Worm (Caenorhabditis elegans) whole organism, L1 larva: ENCODE results near the gene H01G02.4.

Experiments
- C04F5.9 ChIP-seq: sonication (generic microtip); optimal IDR thresholded peaks from 2 replicates; lab custom pipeline; 2016; ENCODE audit warnings: missing genetic modification characterization, missing compliant biosample characterization
- C16A3.4 ChIP-seq: fragments of 150-350 bp; optimal IDR thresholded peaks from 2 replicates; lab custom pipeline; 2014; ENCODE audit warnings: missing biosample characterization, missing genetic modification characterization
- F16B12.6 ChIP-seq: fragments of 150-350 bp; optimal IDR thresholded peaks from 2 replicates; lab custom pipeline; 2014; ENCODE audit warnings: missing biosample characterization, missing genetic modification characterization
- ama-1 ChIP-seq: fragments of 150-350 bp; optimal IDR thresholded peaks from 2 replicates; lab custom pipeline; 2014
- blmp-1 ChIP-seq: fragments of 150-350 bp; optimal IDR thresholded peaks from 2 replicates; lab custom pipeline; 2014; ENCODE audit warnings: missing biosample characterization, missing genetic modification characterization
- ceh-63 ChIP-seq: fragments of 200-800 bp; sonication (Bioruptor generic); optimal IDR thresholded peaks from 2 replicates; lab custom pipeline; 2018; ENCODE audit warnings: mild to moderate bottlenecking, missing genetic modification characterization, missing compliant biosample characterization
- ceh-8 ChIP-seq: fragments of 200-800 bp; sonication (Bioruptor generic); optimal IDR thresholded peaks from 2 replicates; lab custom pipeline; 2018; ENCODE audit warnings: mild to moderate bottlenecking, missing genetic modification characterization, moderate library complexity, missing compliant biosample characterization
- ceh-82 ChIP-seq, 3 experiments: fragments of 150-350 bp in 1 of 3; sonication (generic microtip) in 2 of 3; optimal IDR thresholded peaks; 2 replicates each; lab custom pipeline; 2014 to 2017; ENCODE audit warnings: missing biosample characterization in 3 of 3, missing genetic modification characterization in 3 of 3
- ceh-88 ChIP-seq: fragments of 200-800 bp; sonication (Bioruptor generic); IDR thresholded peaks from 2 replicates; pipeline ENCODE4 v1.3.6; 2022; ENCODE audit warnings: missing genetic modification characterization, missing compliant biosample characterization
- ces-1 ChIP-seq: fragments of 150-350 bp; optimal IDR thresholded peaks from 2 replicates; lab custom pipeline; 2014; ENCODE audit warnings: missing biosample characterization, missing genetic modification reagents, missing genetic modification characterization
- dpl-1 ChIP-seq, 3 experiments: fragments of 150-350 bp in 2 of 3; sonication (generic microtip) in 1 of 3; optimal IDR thresholded peaks; 2 replicates each; lab custom pipeline; 2014 to 2017; ENCODE audit warnings: missing biosample characterization in 3 of 3, missing genetic modification characterization in 3 of 3, missing genetic modification reagents in 3 of 3
- dsc-1 ChIP-seq: sonication (generic microtip); optimal IDR thresholded peaks from 2 replicates; lab custom pipeline; 2016; ENCODE audit warnings: mild to moderate bottlenecking, missing genetic modification characterization, missing compliant biosample characterization
- egl-13 ChIP-seq: sonication (generic microtip); optimal IDR thresholded peaks from 2 replicates; lab custom pipeline; 2016; ENCODE audit warnings: missing genotype, missing genetic modification reagents, missing genetic modification characterization, missing compliant biosample characterization
- fkh-10 ChIP-seq: sonication (generic microtip); optimal IDR thresholded peaks from 2 replicates; lab custom pipeline; 2017; ENCODE audit warnings: missing biosample characterization, missing genetic modification reagents, missing genetic modification characterization
- fkh-4 ChIP-seq: sonication (generic microtip); optimal IDR thresholded peaks from 2 replicates; lab custom pipeline; 2016; ENCODE audit warnings: missing compliant biosample characterization, missing genetic modification characterization, borderline replicate concordance
- fkh-8 ChIP-seq: sonication (generic microtip); optimal IDR thresholded peaks from 2 replicates; lab custom pipeline; 2016; ENCODE audit warnings: mild to moderate bottlenecking, missing genetic modification characterization, missing compliant biosample characterization
- fos-1 ChIP-seq: fragments of 150-350 bp; optimal IDR thresholded peaks from 2 replicates; lab custom pipeline; 2014; ENCODE audit warnings: missing biosample characterization, missing genetic modification characterization
- grh-1 ChIP-seq: fragments of 200-800 bp; sonication (Bioruptor generic); IDR thresholded peaks from 2 replicates; pipeline ENCODE4 v1.3.6; 2022; ENCODE audit warnings: missing genetic modification reagents, missing genetic modification characterization, missing compliant biosample characterization
- hlh-17 ChIP-seq: fragments of 200-800 bp; sonication (Bioruptor generic); optimal IDR thresholded peaks from 2 replicates; lab custom pipeline; 2018; ENCODE audit warnings: missing genetic modification characterization, mild to moderate bottlenecking, missing compliant biosample characterization, moderate library complexity, borderline replicate concordance
- hpl-2 ChIP-seq: fragments of 150-350 bp; optimal IDR thresholded peaks from 2 replicates; lab custom pipeline; 2014; ENCODE audit warnings: missing biosample characterization, missing genetic modification reagents, missing genetic modification characterization
- lin-13 ChIP-seq: fragments of 150-350 bp; optimal IDR thresholded peaks from 2 replicates; lab custom pipeline; 2014; ENCODE audit warnings: missing biosample characterization, missing genetic modification reagents, missing genetic modification characterization
- lin-14 ChIP-seq: fragments of 200-800 bp; sonication (Bioruptor generic); optimal IDR thresholded peaks from 2 replicates; lab custom pipeline; 2018; ENCODE audit warnings: mild to moderate bottlenecking, missing genetic modification characterization, moderate library complexity, missing compliant biosample characterization
- lin-35 ChIP-seq, 2 experiments: fragments of 150-350 bp; optimal IDR thresholded peaks; 2 replicates each; lab custom pipeline; 2014; ENCODE audit warnings: missing biosample characterization in 2 of 2, missing genetic modification characterization in 2 of 2, missing genetic modification reagents in 2 of 2
- lir-3 ChIP-seq: sonication (generic microtip); optimal IDR thresholded peaks from 2 replicates; lab custom pipeline; 2016; ENCODE audit warnings: mild to moderate bottlenecking, missing genetic modification characterization, moderate library complexity, missing compliant biosample characterization; ENCODE audit not compliant: poor library complexity
- mab-9 ChIP-seq: fragments of 200-800 bp; sonication (Bioruptor generic); IDR thresholded peaks from 2 replicates; pipeline ENCODE4 v1.3.6; 2022; ENCODE audit warnings: missing genetic modification reagents, missing genetic modification characterization, missing compliant biosample characterization
- mdl-1 ChIP-seq, 2 experiments: fragments of 150-350 bp; optimal IDR thresholded peaks; 2 replicates each; lab custom pipeline; 2014 to 2017; ENCODE audit warnings: missing biosample characterization in 2 of 2, missing genetic modification characterization in 2 of 2, inconsistent platforms in 1 of 2
- nhr-20 ChIP-seq: sonication (generic microtip); optimal IDR thresholded peaks from 2 replicates; lab custom pipeline; 2016; ENCODE audit warnings: mild to moderate bottlenecking, missing genetic modification characterization, missing compliant biosample characterization
- nhr-237 ChIP-seq: fragments of 150-350 bp; optimal IDR thresholded peaks from 2 replicates; lab custom pipeline; 2014; ENCODE audit warnings: missing biosample characterization, missing genetic modification characterization
- nhr-71 ChIP-seq: sonication (generic microtip); optimal IDR thresholded peaks from 2 replicates; lab custom pipeline; 2016; ENCODE audit warnings: mild to moderate bottlenecking, missing genetic modification characterization, moderate library complexity, missing compliant biosample characterization
- nhr-90 ChIP-seq: sonication (generic microtip); optimal IDR thresholded peaks from 2 replicates; lab custom pipeline; 2016; ENCODE audit warnings: mild to moderate bottlenecking, missing genetic modification characterization, missing compliant biosample characterization; ENCODE audit not compliant: poor library complexity
- pax-3 ChIP-seq: fragments of 200-800 bp; sonication (Bioruptor generic); optimal IDR thresholded peaks from 2 replicates; lab custom pipeline; 2018; ENCODE audit warnings: mild to moderate bottlenecking, missing genetic modification characterization, moderate library complexity, missing compliant biosample characterization
- pqm-1 ChIP-seq: sonication (generic microtip); optimal IDR thresholded peaks from 3 replicates; lab custom pipeline; 2017; ENCODE audit warnings: missing biosample characterization, missing genetic modification characterization
- rnt-1 ChIP-seq: sonication (generic microtip); optimal IDR thresholded peaks from 2 replicates; lab custom pipeline; 2016; ENCODE audit warnings: mild to moderate bottlenecking, missing genetic modification characterization, moderate library complexity, missing compliant biosample characterization
- skn-1 ChIP-seq: fragments of 150-350 bp; optimal IDR thresholded peaks from 2 replicates; lab custom pipeline; 2014; ENCODE audit warnings: missing biosample characterization, missing genetic modification characterization
- tbx-2 ChIP-seq: sonication (generic microtip); optimal IDR thresholded peaks from 2 replicates; lab custom pipeline; 2016; ENCODE audit warnings: missing genetic modification characterization, missing compliant biosample characterization
- tlp-1 ChIP-seq: fragments of 150-350 bp; optimal IDR thresholded peaks from 2 replicates; lab custom pipeline; 2014; ENCODE audit warnings: missing biosample characterization, missing genetic modification characterization
- unc-86 ChIP-seq: sonication (generic microtip); optimal IDR thresholded peaks from 2 replicates; lab custom pipeline; 2016; ENCODE audit warnings: missing genetic modification characterization, missing compliant biosample characterization
- zip-4 ChIP-seq: fragments of 200-800 bp; sonication (Bioruptor generic); optimal IDR thresholded peaks from 2 replicates; lab custom pipeline; 2018; ENCODE audit warnings: mild to moderate bottlenecking, missing genetic modification characterization, moderate library complexity, missing compliant biosample characterization
- ztf-4 ChIP-seq: fragments of 150-350 bp; optimal IDR thresholded peaks from 2 replicates; lab custom pipeline; 2014; ENCODE audit warnings: missing biosample characterization, missing genetic modification characterization

The H01G02.4 gene

DNA sequence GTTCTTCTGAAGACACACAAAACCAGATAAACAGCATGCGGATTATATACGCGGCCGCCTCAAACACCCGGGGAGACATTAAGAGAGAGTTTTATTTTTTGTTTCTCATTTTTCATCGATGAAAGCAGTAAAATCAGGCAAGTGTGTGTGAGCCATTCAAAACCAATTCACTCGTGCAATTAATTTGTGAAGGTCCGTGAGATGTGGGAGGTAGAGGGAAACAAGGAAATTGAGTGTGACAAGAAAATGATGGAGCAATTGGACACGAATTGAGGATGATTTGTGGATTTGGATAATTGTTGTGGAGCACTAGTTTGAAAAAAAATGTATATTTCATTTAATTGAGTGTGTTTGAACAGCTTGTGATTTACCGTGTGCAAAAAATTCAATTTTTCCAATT, 15.2 kb downstream of the H01G02.4 start:
- TF ChIP-seq dsc-1, result peak; percentile 66
- no peak for TF ChIP-seq mdl-1 (tag; optimal IDR thresholded peaks at IDR 0.05; lab: Kevin White, UChicago)
- TF ChIP-seq ceh-63 (GFP tag; lab: Kevin White, UChicago), result no peak

ce11 chrIV:11785064-11785840, 17.7 kb downstream of the H01G02.4 start:
- peak; percentile 90 for TF ChIP-seq fkh-4
- no peak for TF ChIP-seq lir-3 (tag; lab: Kevin White, UChicago)
- no peak for TF ChIP-seq fkh-8 (tag; lab: Kevin White, UChicago)
- no peak for TF ChIP-seq skn-1
- TF ChIP-seq egl-13, result peak; percentile 16
- TF ChIP-seq tlp-1 (tag; lab: Kevin White, UChicago), result no peak
- peak; percentile 46 for TF ChIP-seq unc-86 (tag; lab: Kevin White, UChicago)
- no peak for TF ChIP-seq nhr-237 (tag; lab: Kevin White, UChicago)
- TF ChIP-seq lin-13 (GFP tag; lab: Kevin White, UChicago), result no peak
- TF ChIP-seq lin-14 (GFP tag; lab: Kevin White, UChicago), result peak; percentile 58
- no peak for TF ChIP-seq pax-3
- TF ChIP-seq ces-1 (GFP tag; lab: Kevin White, UChicago), result peak; percentile 11
- no peak for TF ChIP-seq blmp-1 (tag; lab: Kevin White, UChicago)
- TF ChIP-seq ama-1 (lab: Kevin White, UChicago), result no peak
- no peak for TF ChIP-seq hpl-2 (GFP tag; lab: Kevin White, UChicago)
- no peak for TF ChIP-seq nhr-90 (tag; lab: Kevin White, UChicago)
- no peak for TF ChIP-seq nhr-71 (tag; lab: Kevin White, UChicago)
- no peak for TF ChIP-seq hlh-17 (GFP tag; lab: Kevin White, UChicago)
- no peak for TF ChIP-seq fos-1
- TF ChIP-seq C16A3.4, result no peak
- peak; percentile 76 for TF ChIP-seq fkh-10 (GFP tag; lab: Kevin White, UChicago)
- TF ChIP-seq dpl-1 (GFP tag; optimal IDR thresholded peaks at IDR 0.05; lab: Kevin White, UChicago), result no peak
- no peak for TF ChIP-seq ceh-82 (tag; optimal IDR thresholded peaks at IDR 0.05; lab: Kevin White, UChicago)
- TF ChIP-seq rnt-1 (tag; lab: Kevin White, UChicago), result no peak
- TF ChIP-seq ceh-88, result no peak
- TF ChIP-seq ceh-8, result no peak
- TF ChIP-seq lin-35 (GFP tag; optimal IDR thresholded peaks at IDR 0.05; lab: Kevin White, UChicago), result no peak
- no peak for TF ChIP-seq ztf-4
- no peak for TF ChIP-seq grh-1
- TF ChIP-seq tbx-2, result no peak
- no peak for TF ChIP-seq mab-9 (GFP tag; lab: Robert Waterston, UW)
- peak; percentile 98 for TF ChIP-seq dsc-1
- no peak for TF ChIP-seq nhr-20

- no peak for TF ChIP-seq zip-4 (GFP tag; lab: Kevin White, UChicago)
- no peak for TF ChIP-seq pqm-1 (tag; lab: Kevin White, UChicago)
- peak; percentile 31 for TF ChIP-seq lin-14 (GFP tag; lab: Kevin White, UChicago)
- TF ChIP-seq ama-1 (lab: Kevin White, UChicago), result no peak
- TF ChIP-seq lin-13 (GFP tag; lab: Kevin White, UChicago), result no peak
- TF ChIP-seq F16B12.6, result no peak
- no peak for TF ChIP-seq tbx-2
- peak; percentile 82 for TF ChIP-seq dsc-1
- TF ChIP-seq ceh-8, result peak; percentile 26
- no peak for TF ChIP-seq C04F5.9 (tag; lab: Kevin White, UChicago)
Observed at ce11 chrIV:11782846-11783245, 20.1 kb downstream of the H01G02.4 start.
